Fruit fly (Drosophila melanogaster): ENCODE measurements around the gene CG32832.

dm6 chr2L:16857665-16858064, 21.4 kb downstream of the CG32832 start:
- TF ChIP-seq h (optimal IDR thresholded peaks at IDR 0.05) (no peak), ttk (optimal IDR thresholded peaks at IDR 0.05) (no peak), psq (optimal IDR thresholded peaks at IDR 0.05) (no peak), insv (optimal IDR thresholded peaks at IDR 0.05) (no peak), Sin3A (optimal IDR thresholded peaks at IDR 0.05) (no peak)

Measured in Kc167 (cell line).